Worm (Caenorhabditis elegans) whole organism, L3 larva: ENCODE results near the gene Y49F6B.8.

Source experiments
- aly-2 ChIP-seq: fragments of 150-350 bp; optimal IDR thresholded peaks from 2 replicates; lab custom pipeline; 2014; ENCODE audit warnings: missing biosample characterization, missing genetic modification characterization
- ama-1 ChIP-seq: fragments of 150-350 bp; optimal IDR thresholded peaks from 2 replicates; lab custom pipeline; 2018
- fos-1 ChIP-seq: fragments of 150-350 bp; optimal IDR thresholded peaks from 2 replicates; lab custom pipeline; 2014; ENCODE audit warnings: missing biosample characterization, missing genetic modification characterization
- jun-1 ChIP-seq: fragments of 150-350 bp; optimal IDR thresholded peaks from 2 replicates; lab custom pipeline; 2014; ENCODE audit warnings: missing biosample characterization, missing genetic modification reagents, missing genetic modification characterization
- lsy-12 ChIP-seq: sonication (generic microtip); optimal IDR thresholded peaks from 2 replicates; lab custom pipeline; 2016; ENCODE audit warnings: mild to moderate bottlenecking, missing genetic modification characterization, missing compliant biosample characterization
- nhr-23 ChIP-seq: fragments of 150-350 bp; optimal IDR thresholded peaks from 2 replicates; lab custom pipeline; 2014; ENCODE audit warnings: missing biosample characterization, missing genetic modification reagents, missing genetic modification characterization
- nhr-237 ChIP-seq: fragments of 150-350 bp; optimal IDR thresholded peaks from 2 replicates; lab custom pipeline; 2014; ENCODE audit warnings: missing biosample characterization, missing genetic modification characterization
- nhr-28 ChIP-seq: fragments of 150-350 bp; optimal IDR thresholded peaks from 2 replicates; lab custom pipeline; 2014; ENCODE audit warnings: missing biosample characterization, missing genetic modification characterization
- nhr-76 ChIP-seq: fragments of 150-350 bp; sonication (generic microtip); optimal IDR thresholded peaks from 5 replicates; lab custom pipeline; 2014; ENCODE audit warnings: missing biosample characterization, missing genetic modification characterization
- pha-4 ChIP-seq: fragments of 150-350 bp; optimal IDR thresholded peaks from 2 replicates; lab custom pipeline; 2014; ENCODE audit warnings: missing biosample characterization, missing genetic modification reagents, missing genetic modification characterization
- pqm-1 ChIP-seq: fragments of 150-350 bp; optimal IDR thresholded peaks from 2 replicates; lab custom pipeline; 2017; ENCODE audit warnings: missing biosample characterization, missing genetic modification characterization, inconsistent platforms
- unc-39 ChIP-seq: sonication (generic microtip); optimal IDR thresholded peaks from 4 replicates; lab custom pipeline; 2017; ENCODE audit warnings: missing biosample characterization, missing genetic modification characterization

DNA sequence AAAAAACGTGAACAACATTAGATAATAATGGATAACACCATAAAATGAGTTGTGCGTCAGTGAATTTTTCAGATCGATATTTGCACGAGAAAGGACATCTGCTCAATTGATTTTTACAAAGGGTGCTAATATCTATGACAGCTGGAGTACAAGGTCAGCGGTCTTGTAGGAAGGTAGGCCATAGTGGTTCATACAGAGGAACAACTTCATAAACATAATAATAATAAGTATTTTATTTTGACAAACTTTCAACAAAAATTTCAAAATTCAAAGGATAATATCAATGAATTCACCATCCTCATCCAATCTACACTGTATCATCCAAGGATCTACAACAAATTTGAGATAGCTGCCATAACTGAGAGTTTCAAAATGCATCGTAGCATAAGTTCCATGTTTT is 4.3 kb downstream of the Y49F6B.8 start, which contains the start of gene fbxb-104:
- TF ChIP-seq nhr-76 (tag; lab: Kevin White, UChicago) (no peak), nhr-28 (tag; lab: Kevin White, UChicago) (no peak), aly-2 (tag; lab: Kevin White, UChicago) (no peak), fos-1 (tag; lab: Kevin White, UChicago) (no peak), pqm-1 (tag; lab: Kevin White, UChicago) (no peak), lsy-12 (tag; lab: Kevin White, UChicago) (no peak), pha-4 (tag; lab: Kevin White, UChicago) (no peak), nhr-237 (tag; lab: Kevin White, UChicago) (no peak), ama-1 (lab: Kevin White, UChicago) (no peak), jun-1 (no peak), unc-39 (tag; lab: Kevin White, UChicago) (no peak), nhr-23 (tag; lab: Kevin White, UChicago) (no peak)
